Worm (Caenorhabditis elegans) whole organism, L4/young adult: ENCODE data around the gene D1044.1.

Source experiments
- W03F9.2 ChIP-seq: fragments of 150-350 bp; optimal IDR thresholded peaks from 2 replicates; lab custom pipeline; 2014; ENCODE audit warnings: missing biosample characterization, missing genetic modification characterization
- dao-5 ChIP-seq: sonication (generic microtip); optimal IDR thresholded peaks from 2 replicates; lab custom pipeline; 2016; ENCODE audit warnings: missing genotype, missing genetic modification characterization, moderate library complexity, missing compliant biosample characterization
- him-1 ChIP-seq: sonication (generic microtip); optimal IDR thresholded peaks from 2 replicates; lab custom pipeline; 2016; ENCODE audit warnings: missing genotype, missing genetic modification reagents, missing genetic modification characterization, missing compliant biosample characterization

Gene D1044.1

DNA sequence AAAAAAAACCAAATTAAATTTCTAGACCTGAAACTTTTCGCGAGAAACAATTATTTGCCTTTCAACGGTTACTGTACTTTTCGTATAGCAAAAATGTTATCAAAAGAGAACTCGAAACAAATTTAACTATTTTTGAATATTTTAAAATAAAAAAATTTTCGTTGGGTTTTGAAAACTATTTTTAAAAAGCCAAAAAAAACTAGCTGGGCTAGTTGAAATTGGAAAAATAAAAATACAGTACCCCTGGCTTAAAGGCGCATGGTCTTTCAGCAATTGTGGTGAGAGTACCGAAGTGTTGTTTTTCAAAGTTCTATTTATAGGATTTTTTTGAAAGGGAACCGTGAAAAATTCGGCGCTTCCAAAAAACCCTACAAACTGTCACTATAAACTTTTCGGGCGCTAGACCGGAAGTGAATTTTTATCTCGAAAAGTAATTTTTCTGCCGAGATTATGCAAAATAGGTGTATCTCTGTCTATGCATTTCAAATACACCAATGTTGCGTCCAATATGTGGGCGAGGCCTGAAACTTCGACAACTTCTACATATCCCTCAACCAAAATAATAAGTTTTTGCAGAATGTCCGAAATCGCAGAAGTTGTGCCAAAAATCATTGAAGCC is at the start of gene D1044.1:
Gene D1044.1 (plus strand): TSS at position 569 of the 619 bp plus-strand sequence.
- TF ChIP-seq him-1 (tag; lab: Kevin White, UChicago) (no peak), W03F9.2 (tag; lab: Kevin White, UChicago) (no peak), dao-5 (tag; lab: Kevin White, UChicago) (no peak)

DNA sequence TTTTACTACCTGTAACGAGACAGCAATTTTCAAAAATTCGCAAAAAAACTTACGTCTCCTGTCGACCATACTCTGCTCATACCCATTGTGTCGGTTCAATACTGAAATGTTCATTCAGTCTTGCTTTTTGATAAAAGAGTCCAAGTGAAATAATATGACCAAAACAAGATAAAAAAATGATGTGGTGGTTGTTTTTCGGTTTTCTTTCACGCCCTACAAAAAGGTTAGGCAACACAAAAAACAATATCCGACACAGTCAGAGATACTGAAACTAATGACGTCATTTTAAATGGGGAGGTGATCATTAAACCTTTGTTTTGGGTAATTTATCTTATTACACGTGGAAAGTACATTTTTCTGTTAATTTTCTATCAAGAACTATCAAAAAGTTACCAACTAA is 48.9 kb upstream of the D1044.1 start, which contains the start of gene R02F2.8:
Gene R02F2.8 (minus strand): TSS at position 101 of the 400 bp plus-strand sequence.
- TF ChIP-seq W03F9.2 (tag; lab: Kevin White, UChicago) (no peak), dao-5 (tag; lab: Kevin White, UChicago) (no peak), him-1 (tag; lab: Kevin White, UChicago) (no peak)

DNA sequence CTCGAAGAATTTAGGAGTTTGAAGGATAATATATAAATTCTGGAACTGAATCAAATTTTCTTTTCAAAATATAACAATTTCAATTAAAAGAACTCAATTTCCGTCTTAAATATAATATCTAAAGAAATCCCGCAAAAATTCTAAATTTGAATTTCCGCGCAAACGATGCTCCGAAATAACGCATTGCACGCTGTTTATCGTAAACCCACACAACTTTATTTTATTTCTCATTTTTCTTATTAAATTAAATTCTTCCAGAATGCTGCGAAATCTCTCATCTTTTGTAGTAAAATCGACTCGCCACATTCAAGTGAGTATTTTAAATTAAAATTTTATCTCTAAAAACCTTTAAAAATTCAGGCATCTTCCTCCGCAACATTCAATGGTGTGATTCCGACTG is 45.1 kb upstream of the D1044.1 start, which contains the start of gene R02F2.9:
Gene R02F2.9 (plus strand): TSS at position 218 of the 400 bp plus-strand sequence.
- TF ChIP-seq him-1 (tag; lab: Kevin White, UChicago) (no peak), dao-5 (tag; lab: Kevin White, UChicago) (no peak), W03F9.2 (tag; lab: Kevin White, UChicago) (no peak)

DNA sequence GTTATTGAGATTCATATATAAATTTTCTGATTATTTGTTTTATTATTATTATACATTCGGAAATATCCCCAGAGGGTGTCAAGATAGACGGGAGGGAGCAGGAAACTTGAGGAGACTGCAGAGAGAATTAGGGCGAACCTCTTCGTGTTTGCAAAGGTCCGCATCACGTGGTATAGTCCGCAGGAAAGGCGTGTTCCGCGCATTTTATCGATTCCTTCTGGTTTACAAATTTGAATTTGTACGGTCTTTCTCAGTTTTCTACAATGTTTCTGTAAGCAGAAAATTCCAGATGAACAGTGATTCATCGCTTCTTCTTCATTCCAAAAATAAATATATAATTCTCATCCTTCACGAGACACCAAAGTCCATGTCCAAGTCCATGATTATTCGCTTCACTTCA is 44.2 kb upstream of the D1044.1 start:
- TF ChIP-seq dao-5 (tag; lab: Kevin White, UChicago) (no peak), W03F9.2 (tag; lab: Kevin White, UChicago) (no peak), him-1 (tag; lab: Kevin White, UChicago) (no peak)

DNA sequence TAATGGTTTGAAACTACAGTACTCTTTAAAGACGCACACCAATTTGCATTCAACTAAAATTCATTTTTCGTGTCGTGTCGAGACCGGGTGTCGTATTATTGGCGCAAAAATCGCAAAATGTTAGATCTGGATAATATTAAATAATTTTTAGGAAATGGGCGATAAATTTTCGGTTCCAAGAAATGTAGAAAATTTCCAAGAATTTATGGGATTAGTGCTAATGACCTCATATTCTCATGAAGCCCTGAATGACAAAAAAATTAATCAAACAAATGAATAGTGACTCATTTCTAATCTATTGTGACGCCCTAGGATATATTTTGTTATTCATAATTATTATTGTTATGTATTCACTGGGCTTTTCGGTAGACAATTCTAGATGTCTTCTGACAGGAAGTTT is 43.4 kb upstream of the D1044.1 start:
- TF ChIP-seq dao-5 (tag; lab: Kevin White, UChicago), result no peak
- no peak for TF ChIP-seq him-1 (tag; lab: Kevin White, UChicago)
- TF ChIP-seq W03F9.2 (tag; lab: Kevin White, UChicago), result no peak

DNA sequence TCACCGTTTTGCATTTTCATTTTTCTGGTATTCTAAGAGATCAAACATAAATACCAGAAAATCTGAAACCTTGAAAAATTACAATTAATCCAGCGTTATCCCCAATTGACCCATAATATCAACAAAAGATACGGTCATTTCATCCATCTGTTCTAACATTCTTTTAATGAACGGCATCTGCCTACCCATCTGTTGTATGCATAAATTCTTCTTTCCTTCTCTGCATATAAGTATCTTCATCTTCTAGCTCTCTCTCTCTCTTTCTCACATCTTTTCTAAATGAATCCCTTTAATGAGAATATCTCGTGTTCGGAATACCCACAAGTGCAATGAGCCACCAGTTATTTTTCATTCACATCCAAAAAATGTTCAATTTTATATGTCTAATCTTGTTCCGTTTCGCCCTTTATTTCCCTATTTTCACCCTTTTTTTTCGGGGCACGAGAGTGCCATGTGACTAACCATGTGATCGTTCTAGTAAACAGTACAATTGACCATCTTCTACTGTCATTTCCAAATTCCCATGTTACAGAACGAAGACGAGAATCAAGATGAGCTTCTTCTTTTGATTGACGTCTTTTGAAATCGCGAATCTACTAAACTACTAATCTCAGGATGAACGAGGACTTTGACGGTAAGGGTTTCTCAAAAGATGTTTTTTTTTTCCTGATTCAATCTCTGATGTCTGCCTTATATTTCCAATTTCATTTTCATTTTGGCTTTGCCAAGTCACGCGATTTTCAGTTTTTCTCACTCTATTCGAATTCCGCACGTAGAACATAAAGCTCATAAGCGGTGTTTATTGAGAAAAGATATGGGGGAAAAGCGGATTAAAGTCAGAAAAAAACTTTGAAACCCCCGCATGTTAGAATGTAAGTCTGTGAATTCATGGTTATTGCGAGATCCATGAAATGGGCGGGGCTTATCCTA is 42.5 kb upstream of the D1044.1 start, which contains the start of gene R02F2.1:
Gene R02F2.1 (plus strand): TSS at position 528 of the 930 bp plus-strand sequence.
- TF ChIP-seq dao-5 (tag; lab: Kevin White, UChicago), result no peak
- TF ChIP-seq him-1 (tag; lab: Kevin White, UChicago), result no peak
- no peak for TF ChIP-seq W03F9.2 (tag; lab: Kevin White, UChicago)

DNA sequence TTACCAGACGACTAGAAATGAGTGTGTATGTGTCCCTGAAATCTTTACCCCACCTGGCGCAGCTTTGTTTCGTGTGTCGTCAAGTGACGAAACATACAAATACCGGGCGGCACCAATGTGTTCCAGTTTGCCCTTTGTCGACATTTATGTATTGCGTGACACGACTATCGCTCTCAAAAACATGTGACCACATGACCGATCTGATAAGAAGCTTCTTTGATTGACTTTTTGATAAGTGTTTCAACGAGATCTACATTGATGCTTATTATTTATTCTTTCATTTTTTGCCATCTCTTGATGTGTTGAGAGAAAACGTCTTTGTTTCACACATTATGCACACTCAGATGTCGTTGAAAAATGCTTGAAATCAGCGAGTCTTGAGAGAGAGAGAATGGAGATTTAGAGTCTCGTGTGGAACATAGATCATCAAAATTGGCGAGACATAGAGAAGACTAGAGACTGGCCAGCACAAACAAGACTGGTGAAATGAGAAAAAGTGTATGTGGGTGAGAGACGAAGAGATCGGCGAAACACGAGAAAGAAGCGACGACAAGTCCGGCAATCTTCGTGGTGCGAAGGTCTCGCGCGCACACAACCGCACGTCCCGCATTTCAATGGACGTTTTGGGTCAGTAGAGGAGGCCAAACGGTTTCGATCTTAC is 41.0 kb upstream of the D1044.1 start:
- TF ChIP-seq dao-5 (tag; lab: Kevin White, UChicago), result no peak
- no peak for TF ChIP-seq W03F9.2 (tag; lab: Kevin White, UChicago)
- peak; percentile 32 for TF ChIP-seq him-1 (tag; lab: Kevin White, UChicago)

DNA sequence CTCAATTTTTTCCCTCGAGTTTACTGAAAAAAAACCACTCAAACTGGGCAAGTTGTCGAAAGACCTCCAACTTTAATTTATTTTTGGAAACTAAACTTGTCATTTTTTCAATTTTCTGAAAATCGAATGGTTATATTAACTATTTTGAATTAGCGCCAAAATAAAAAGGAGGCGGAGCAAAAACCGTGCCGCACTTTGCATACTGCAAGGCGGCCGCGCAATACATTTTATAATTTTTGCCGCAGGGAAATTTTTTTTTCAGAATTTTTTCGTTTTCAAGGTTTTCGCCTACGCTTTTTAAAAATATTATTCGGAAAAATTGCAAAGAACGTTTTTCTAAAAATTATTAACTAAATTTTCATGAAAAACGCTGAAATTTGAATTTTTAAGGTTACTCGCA is 40.4 kb upstream of the D1044.1 start:
- TF ChIP-seq W03F9.2 (tag; lab: Kevin White, UChicago) (no peak), him-1 (tag; lab: Kevin White, UChicago) (no peak), dao-5 (tag; lab: Kevin White, UChicago) (no peak)

DNA sequence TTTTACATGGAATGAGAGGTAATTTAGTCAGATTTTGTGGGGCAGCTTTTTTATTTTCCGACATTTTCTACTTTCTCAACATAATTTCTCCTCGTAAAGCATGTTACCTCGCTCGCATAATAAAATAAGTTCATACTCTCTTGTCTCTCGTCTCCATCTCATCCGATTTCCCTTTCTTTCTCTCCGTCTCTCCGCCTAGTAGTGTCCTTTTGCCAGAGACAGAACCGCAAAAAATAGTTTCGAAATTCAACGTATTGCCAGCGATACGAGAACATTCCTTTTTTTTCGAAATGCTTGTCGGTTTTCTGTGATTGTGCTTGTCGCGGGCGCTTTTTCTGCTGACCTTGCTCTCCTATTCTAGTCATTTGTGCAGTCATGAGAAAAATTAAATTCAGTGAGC is 39.9 kb upstream of the D1044.1 start:
- TF ChIP-seq him-1 (tag; lab: Kevin White, UChicago) (no peak), W03F9.2 (tag; lab: Kevin White, UChicago) (no peak), dao-5 (tag; lab: Kevin White, UChicago) (no peak)

DNA sequence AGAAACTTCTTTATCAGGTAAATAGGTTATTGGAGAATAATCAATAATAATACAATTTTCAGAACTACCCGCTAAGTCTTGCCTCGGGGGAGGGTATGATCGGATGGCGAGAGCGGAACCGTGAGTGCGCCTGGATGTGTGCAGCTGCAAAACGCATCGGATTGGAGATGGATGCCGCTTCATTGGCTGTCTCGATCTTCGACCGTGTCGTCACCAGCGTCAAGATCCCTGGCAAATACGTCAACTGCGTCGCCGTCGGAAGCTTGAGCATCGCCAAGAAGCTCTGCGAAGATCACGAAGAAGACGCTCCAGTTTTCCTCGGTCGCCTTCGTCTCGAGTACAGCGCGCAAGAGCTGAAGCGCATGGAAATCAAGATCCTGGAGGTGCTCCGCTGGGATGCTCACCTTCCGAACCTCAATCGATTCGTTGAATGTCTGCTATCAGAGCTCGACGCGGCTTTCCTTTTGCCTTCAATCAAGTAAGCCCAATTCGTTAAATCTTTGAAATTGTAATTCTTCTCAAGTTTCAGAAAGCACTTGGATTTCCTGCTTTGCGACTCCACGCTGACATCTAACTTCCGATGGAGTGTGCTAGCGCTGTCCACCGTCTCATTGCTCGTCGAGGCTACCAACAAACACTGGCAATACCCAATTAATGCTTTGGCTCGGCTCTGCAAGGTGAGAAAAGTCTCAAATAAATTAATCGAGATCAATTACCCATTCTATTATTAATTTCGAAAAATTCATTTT is 39.2 kb upstream of the D1044.1 start:
- TF ChIP-seq W03F9.2 (tag; lab: Kevin White, UChicago) (no peak), dao-5 (tag; lab: Kevin White, UChicago) (no peak), him-1 (tag; lab: Kevin White, UChicago) (no peak)

DNA sequence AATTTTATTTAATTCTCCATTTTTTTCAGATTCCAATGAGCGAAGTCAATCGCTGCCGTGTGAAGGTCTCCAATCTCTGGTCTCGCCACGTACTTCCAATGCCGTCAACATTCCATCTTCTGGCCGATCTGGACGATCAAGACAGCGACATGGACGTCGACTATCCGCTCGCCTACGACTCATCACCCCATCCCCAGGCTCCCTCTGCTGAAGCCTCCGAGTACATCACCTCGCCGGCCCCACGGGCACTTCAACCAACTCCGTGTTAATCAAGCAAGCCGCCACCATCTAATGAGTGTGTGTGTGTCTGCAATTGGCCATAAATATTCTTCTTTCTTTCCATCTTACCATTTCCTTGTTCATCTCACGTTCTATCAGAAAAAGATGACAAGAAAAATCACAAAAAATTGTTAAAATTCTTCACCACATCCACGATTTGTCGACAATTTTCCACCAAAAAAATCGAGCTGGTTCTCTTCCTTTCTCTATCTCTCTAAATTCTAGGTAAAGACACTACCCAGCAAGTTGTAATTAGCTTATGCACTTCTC is 38.5 kb upstream of the D1044.1 start:
- TF ChIP-seq W03F9.2 (tag; lab: Kevin White, UChicago) (no peak), him-1 (tag; lab: Kevin White, UChicago) (no peak), dao-5 (tag; lab: Kevin White, UChicago) (no peak)
